Worm (Caenorhabditis elegans) whole organism, late embryonic: ENCODE measurements around the gene imp-2.

Source experiments
- F13H6.1 ChIP-seq: sonication (generic microtip); optimal IDR thresholded peaks from 2 replicates; lab custom pipeline; 2016; ENCODE audit warnings: missing genetic modification characterization, missing compliant biosample characterization
- K02D7.2 ChIP-seq: sonication (generic microtip); optimal IDR thresholded peaks from 2 replicates; lab custom pipeline; 2017; ENCODE audit warnings: mild to moderate bottlenecking, missing genetic modification characterization, missing compliant biosample characterization
- K09A11.1 ChIP-seq: sonication (generic microtip); optimal IDR thresholded peaks from 2 replicates; lab custom pipeline; 2017; ENCODE audit warnings: antibody characterized with exemption, mild to moderate bottlenecking, missing genetic modification characterization, missing compliant biosample characterization; ENCODE audit not compliant: insufficient read depth
- ceh-14 ChIP-seq: sonication (generic microtip); optimal IDR thresholded peaks from 2 replicates; lab custom pipeline; 2016; ENCODE audit warnings: missing genotype, missing genetic modification characterization, missing compliant biosample characterization
- ceh-18 ChIP-seq: sonication (generic microtip); optimal IDR thresholded peaks from 2 replicates; lab custom pipeline; 2016; ENCODE audit warnings: missing genetic modification characterization, missing compliant biosample characterization
- ceh-19 ChIP-seq: fragments of 200-800 bp; sonication (Bioruptor generic); optimal IDR thresholded peaks from 2 replicates; lab custom pipeline; 2018; ENCODE audit warnings: mild to moderate bottlenecking, missing genetic modification characterization, missing compliant biosample characterization
- ceh-2 ChIP-seq: sonication (generic microtip); optimal IDR thresholded peaks from 2 replicates; lab custom pipeline; 2016; ENCODE audit warnings: missing genotype, missing genetic modification characterization, missing compliant biosample characterization
- ceh-24 ChIP-seq: sonication (generic microtip); optimal IDR thresholded peaks from 2 replicates; lab custom pipeline; 2016; ENCODE audit warnings: mild to moderate bottlenecking, missing genetic modification characterization, missing compliant biosample characterization
- ceh-30 ChIP-seq: fragments of 150-350 bp; optimal IDR thresholded peaks from 2 replicates; lab custom pipeline; 2014; ENCODE audit warnings: missing biosample characterization, missing genetic modification characterization
- ceh-31 ChIP-seq: sonication (generic microtip); optimal IDR thresholded peaks from 2 replicates; lab custom pipeline; 2016; ENCODE audit warnings: missing genetic modification characterization, missing compliant biosample characterization
- ceh-34 ChIP-seq: sonication (generic microtip); optimal IDR thresholded peaks from 2 replicates; lab custom pipeline; 2016; ENCODE audit warnings: mild to moderate bottlenecking, missing genetic modification characterization, missing compliant biosample characterization
- ceh-6 ChIP-seq: fragments of 200-800 bp; sonication (Bioruptor generic); optimal IDR thresholded peaks from 2 replicates; lab custom pipeline; 2018; ENCODE audit warnings: mild to moderate bottlenecking, missing genetic modification characterization, missing compliant biosample characterization
- ceh-9 ChIP-seq: sonication (generic microtip); optimal IDR thresholded peaks from 2 replicates; lab custom pipeline; 2016; ENCODE audit warnings: mild to moderate bottlenecking, missing genetic modification characterization, inconsistent platforms, missing compliant biosample characterization
- che-1 ChIP-seq: sonication (generic microtip); optimal IDR thresholded peaks from 2 replicates; lab custom pipeline; 2016; ENCODE audit warnings: mild to moderate bottlenecking, missing genetic modification characterization, missing compliant biosample characterization
- dmd-4 ChIP-seq: sonication (generic microtip); optimal IDR thresholded peaks from 2 replicates; lab custom pipeline; 2016; ENCODE audit warnings: borderline replicate concordance, missing genetic modification characterization, missing compliant biosample characterization
- elt-2 ChIP-seq: sonication (generic microtip); optimal IDR thresholded peaks from 2 replicates; lab custom pipeline; 2016; ENCODE audit warnings: missing genetic modification reagents, missing genetic modification characterization, missing compliant biosample characterization
- elt-4 ChIP-seq: sonication (generic microtip); optimal IDR thresholded peaks from 2 replicates; lab custom pipeline; 2016; ENCODE audit warnings: missing genetic modification characterization, missing compliant biosample characterization
- ets-4 ChIP-seq: sonication (generic microtip); optimal IDR thresholded peaks from 2 replicates; lab custom pipeline; 2016; ENCODE audit warnings: missing genetic modification characterization, missing compliant biosample characterization
- fax-1 ChIP-seq: sonication (generic microtip); optimal IDR thresholded peaks from 2 replicates; lab custom pipeline; 2016; ENCODE audit warnings: missing genotype, missing genetic modification characterization, missing compliant biosample characterization
- fkh-10 ChIP-seq: fragments of 150-350 bp; optimal IDR thresholded peaks from 2 replicates; lab custom pipeline; 2014; ENCODE audit warnings: missing biosample characterization, missing genetic modification reagents, missing genetic modification characterization
- hlh-13 ChIP-seq: fragments of 200-800 bp; sonication (Bioruptor generic); optimal IDR thresholded peaks from 2 replicates; lab custom pipeline; 2018; ENCODE audit warnings: mild to moderate bottlenecking, missing genetic modification characterization, missing compliant biosample characterization
- hlh-15 ChIP-seq: sonication (generic microtip); optimal IDR thresholded peaks from 2 replicates; lab custom pipeline; 2016; ENCODE audit warnings: missing genetic modification characterization, missing compliant biosample characterization
- hlh-6 ChIP-seq: sonication (generic microtip); optimal IDR thresholded peaks from 2 replicates; lab custom pipeline; 2016; ENCODE audit warnings: missing genotype, missing genetic modification characterization, missing compliant biosample characterization
- lin-11 ChIP-seq: fragments of 200-800 bp; sonication (Bioruptor generic); optimal IDR thresholded peaks from 2 replicates; lab custom pipeline; 2018; ENCODE audit warnings: mild to moderate bottlenecking, missing genetic modification characterization, missing compliant biosample characterization
- nfya-1 ChIP-seq: sonication (generic microtip); optimal IDR thresholded peaks from 2 replicates; lab custom pipeline; 2017; ENCODE audit warnings: missing genetic modification characterization, mild to moderate bottlenecking, missing compliant biosample characterization, antibody characterized with exemption, moderate library complexity
- nhr-11 ChIP-seq: fragments of 150-350 bp; optimal IDR thresholded peaks from 2 replicates; lab custom pipeline; 2014; ENCODE audit warnings: missing biosample characterization, missing genetic modification characterization
- nhr-232 ChIP-seq: sonication (generic microtip); optimal IDR thresholded peaks from 2 replicates; lab custom pipeline; 2016; ENCODE audit warnings: missing genetic modification characterization, missing compliant biosample characterization
- npax-4 ChIP-seq: sonication (generic microtip); optimal IDR thresholded peaks from 2 replicates; lab custom pipeline; 2016; ENCODE audit warnings: missing genetic modification characterization, missing compliant biosample characterization
- pag-3 ChIP-seq: sonication (generic microtip); optimal IDR thresholded peaks from 2 replicates; lab custom pipeline; 2016; ENCODE audit warnings: missing compliant biosample characterization, missing genetic modification characterization, borderline replicate concordance
- pha-4 ChIP-seq: fragments of 150-350 bp; optimal IDR thresholded peaks from 2 replicates; lab custom pipeline; 2018; ENCODE audit warnings: missing biosample characterization, missing genetic modification reagents, missing genetic modification characterization
- pros-1 ChIP-seq: fragments of 150-350 bp; optimal IDR thresholded peaks from 2 replicates; lab custom pipeline; 2014; ENCODE audit warnings: missing biosample characterization, missing genetic modification reagents, missing genetic modification characterization
- ref-2 ChIP-seq: sonication (generic microtip); optimal IDR thresholded peaks from 2 replicates; lab custom pipeline; 2016; ENCODE audit warnings: missing genetic modification characterization, missing compliant biosample characterization
- sox-2 ChIP-seq: fragments of 200-800 bp; sonication (Bioruptor generic); IDR thresholded peaks from 2 replicates; pipeline ENCODE4 v1.3.6; 2022; ENCODE audit warnings: missing genetic modification reagents, missing genetic modification characterization, missing compliant biosample characterization
- tbx-2 ChIP-seq: sonication (generic microtip); optimal IDR thresholded peaks from 2 replicates; lab custom pipeline; 2016; ENCODE audit warnings: missing genetic modification characterization, missing compliant biosample characterization
- ttx-3 ChIP-seq: sonication (generic microtip); optimal IDR thresholded peaks from 2 replicates; lab custom pipeline; 2016; ENCODE audit warnings: missing genetic modification reagents, missing genetic modification characterization, missing compliant biosample characterization
- unc-3 ChIP-seq, 2 experiments: fragments of 200-800 bp in 1 of 2; sonication (Bioruptor generic) in 1 of 2; sonication (generic microtip) in 1 of 2; conservative IDR thresholded peaks in 1 of 2; optimal IDR thresholded peaks in 1 of 2; 2 replicates each; pipeline versions ENCODE4 v1.3.6 to Lab custom; 2016 to 2022; ENCODE audit warnings: missing compliant biosample characterization in 2 of 2, missing genetic modification characterization in 2 of 2, missing genetic modification reagents in 1 of 2
- unc-55 ChIP-seq: sonication (generic microtip); optimal IDR thresholded peaks from 2 replicates; lab custom pipeline; 2017; ENCODE audit warnings: missing biosample characterization, missing genetic modification reagents, missing genetic modification characterization
- zip-5 ChIP-seq: sonication (generic microtip); optimal IDR thresholded peaks from 2 replicates; lab custom pipeline; 2016; ENCODE audit warnings: missing genetic modification characterization, missing compliant biosample characterization

The imp-2 gene

DNA sequence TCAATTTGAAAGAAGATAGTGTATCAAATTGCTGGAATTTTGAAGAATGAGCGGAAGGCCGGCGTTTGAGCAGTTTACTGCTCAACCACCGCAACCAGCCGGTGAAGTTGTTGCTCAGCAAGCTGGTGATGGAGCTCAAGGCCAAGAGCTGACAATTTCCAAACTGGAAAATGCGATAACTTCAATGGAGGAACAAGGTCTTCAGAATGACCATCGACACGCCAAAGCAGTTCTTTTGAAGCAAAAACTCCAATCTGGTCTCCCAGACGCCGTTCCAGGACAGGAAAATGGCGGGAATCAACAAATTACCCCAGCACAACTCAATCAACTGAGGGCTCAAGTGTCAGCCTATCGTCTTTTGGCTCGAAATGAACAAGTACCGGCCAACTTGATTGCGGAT lies 7.3 kb upstream of the imp-2 start:
- TF ChIP-seq ceh-9 (tag; lab: Kevin White, UChicago) (no peak), tbx-2 (tag; lab: Kevin White, UChicago) (no peak), ceh-2 (no peak), npax-4 (tag; lab: Kevin White, UChicago) (no peak), che-1 (tag; lab: Kevin White, UChicago) (no peak), nhr-11 (no peak), elt-2 (tag; lab: Kevin White, UChicago) (no peak), sox-2 (GFP tag; lab: Robert Waterston, UW) (no peak), ceh-14 (tag; lab: Kevin White, UChicago) (no peak), unc-3 (GFP tag; conservative IDR thresholded peaks at IDR 0.05; lab: Robert Waterston, UW) (no peak), unc-3 (tag; optimal IDR thresholded peaks at IDR 0.05; lab: Kevin White, UChicago) (no peak), ttx-3 (tag; lab: Kevin White, UChicago) (no peak), ceh-24 (tag; lab: Kevin White, UChicago) (no peak)

ce11 chrIV:11126004-11126027 lies 7.1 kb upstream of the imp-2 start, which contains the start of gene swsn-4:
swsn-4 (plus strand) TSS chrIV:11126024.
- TF ChIP-seq pha-4: no peak

- no peak for TF ChIP-seq lin-11
- TF ChIP-seq ceh-9 (tag; lab: Kevin White, UChicago): no peak
- no peak for TF ChIP-seq pag-3 (tag; lab: Kevin White, UChicago)
- TF ChIP-seq ceh-30: no peak
- TF ChIP-seq fax-1 (tag; lab: Kevin White, UChicago): no peak
- TF ChIP-seq unc-55: no peak
- TF ChIP-seq hlh-6 (tag; lab: Kevin White, UChicago): no peak
- no peak for TF ChIP-seq elt-4 (tag; lab: Kevin White, UChicago)
- TF ChIP-seq nhr-11: no peak
- TF ChIP-seq nhr-232: no peak
- no peak for TF ChIP-seq npax-4 (tag; lab: Kevin White, UChicago)
- no peak for TF ChIP-seq fkh-10 (GFP tag; lab: Kevin White, UChicago)
- TF ChIP-seq hlh-15 (tag; lab: Kevin White, UChicago): no peak
- no peak for TF ChIP-seq ets-4 (tag; lab: Kevin White, UChicago)
- no peak for TF ChIP-seq zip-5 (tag; lab: Kevin White, UChicago)
- TF ChIP-seq tbx-2 (tag; lab: Kevin White, UChicago): no peak
- no peak for TF ChIP-seq ceh-6 (GFP tag; lab: Kevin White, UChicago)
- TF ChIP-seq F13H6.1 (tag; lab: Kevin White, UChicago): no peak
- TF ChIP-seq hlh-13 (GFP tag; lab: Kevin White, UChicago): no peak
Observed at ce11 chrIV:11125604-11126003, 6.9 kb upstream of the imp-2 start.

DNA sequence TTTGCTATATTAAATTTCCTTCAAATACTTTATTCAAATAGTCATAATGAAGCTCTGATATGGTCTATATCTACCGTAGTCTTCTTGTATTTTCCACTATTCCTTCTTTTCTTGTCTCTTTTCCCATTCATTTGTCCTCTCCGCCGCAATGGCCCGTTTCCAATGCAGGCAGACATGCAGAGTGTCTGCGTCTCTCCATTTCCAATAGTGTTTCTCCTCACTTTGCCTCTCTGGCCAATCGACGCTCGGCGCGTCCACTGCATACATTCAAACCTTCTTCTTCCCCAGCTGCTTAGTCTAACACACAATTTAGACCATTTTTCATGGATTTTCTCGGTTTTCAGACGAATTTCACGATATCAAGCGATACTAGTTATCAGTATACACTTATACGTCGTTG lies 6.5 kb upstream of the imp-2 start:
- no peak; the same call in 1 of the 2 replicates for TF ChIP-seq sox-2 (GFP tag; lab: Robert Waterston, UW)
- TF ChIP-seq ref-2 (tag; lab: Kevin White, UChicago): no peak
- TF ChIP-seq pros-1: peak; percentile 40
- peak; percentile 6 for TF ChIP-seq ceh-2
- no peak for TF ChIP-seq K02D7.2
- peak; percentile 17 for TF ChIP-seq ceh-34 (tag; lab: Kevin White, UChicago)
- no peak for TF ChIP-seq ets-4 (tag; lab: Kevin White, UChicago)
- TF ChIP-seq dmd-4: no peak
- no peak for TF ChIP-seq che-1 (tag; lab: Kevin White, UChicago)
- TF ChIP-seq hlh-6 (tag; lab: Kevin White, UChicago): no peak
- TF ChIP-seq ceh-31 (tag; lab: Kevin White, UChicago): peak; percentile 40
- no peak for TF ChIP-seq ceh-18 (tag; lab: Kevin White, UChicago)
- TF ChIP-seq K09A11.1: no peak
- TF ChIP-seq ceh-19: no peak
- TF ChIP-seq nfya-1 (tag; lab: Kevin White, UChicago): peak; percentile 100
- TF ChIP-seq ceh-14 (tag; lab: Kevin White, UChicago): no peak
- TF ChIP-seq ceh-24 (tag; lab: Kevin White, UChicago): no peak
